Worm (Caenorhabditis elegans): Measurements from ENCODE around the gene fbf-1.

The fbf-1 gene

ce11 chrII:6045048-6045447 lies 35.6 kb downstream of the fbf-1 start, which contains the start of gene R12C12.5:
TSS of gene R12C12.5 (minus strand) at chrII:6045148.
- TF ChIP-seq ceh-83 (GFP tag; optimal IDR thresholded peaks at IDR 0.05) (no peak), nhr-12 (tag; optimal IDR thresholded peaks at IDR 0.05) (no peak), ceh-39 (tag; optimal IDR thresholded peaks at IDR 0.05) (no peak), ceh-43 (GFP tag; optimal IDR thresholded peaks at IDR 0.05) (no peak), drap-1 (GFP tag; optimal IDR thresholded peaks at IDR 0.05) (no peak), bed-3 (GFP tag; optimal IDR thresholded peaks at IDR 0.05) (no peak), sem-2 (GFP tag; optimal IDR thresholded peaks at IDR 0.05) (no peak), nhr-2 (tag; optimal IDR thresholded peaks at IDR 0.05) (no peak), M03D4.4 (tag; optimal IDR thresholded peaks at IDR 0.05) (no peak), blmp-1 (tag; optimal IDR thresholded peaks at IDR 0.05) (no peak), hlh-1 (tag; optimal IDR thresholded peaks at IDR 0.05) (no peak), ham-2 (GFP tag; optimal IDR thresholded peaks at IDR 0.05) (no peak), elt-1 (tag; optimal IDR thresholded peaks at IDR 0.05; ENCODE audit: borderline replicate concordance, insufficient read depth) (no peak), elt-3 (tag; optimal IDR thresholded peaks at IDR 0.05) (no peak), unc-120 (tag; optimal IDR thresholded peaks at IDR 0.05; ENCODE audit: poor library complexity, severe bottlenecking) (no peak), nhr-28 (tag; optimal IDR thresholded peaks at IDR 0.05) (no peak), tbx-8 (GFP tag; optimal IDR thresholded peaks at IDR 0.05) (no peak)

- TF ChIP-seq elt-1 (tag; optimal IDR thresholded peaks at IDR 0.05; ENCODE audit: borderline replicate concordance, insufficient read depth) (no peak), sem-2 (GFP tag; optimal IDR thresholded peaks at IDR 0.05) (no peak), lin-32 (GFP tag; optimal IDR thresholded peaks at IDR 0.05) (no peak)
Measured at ce11 chrII:6043166-6043565, 37.5 kb downstream of the fbf-1 start, which contains the start of gene R12C12.10. TSS of gene R12C12.10 (minus strand) at chrII:6043266.

- TF ChIP-seq mls-2 (tag; optimal IDR thresholded peaks at IDR 0.05) (no peak), sptf-1 (tag; optimal IDR thresholded peaks at IDR 0.05) (no peak), elt-3 (tag; optimal IDR thresholded peaks at IDR 0.05) (no peak), unc-39 (tag; optimal IDR thresholded peaks at IDR 0.05) (no peak), elt-1 (tag; optimal IDR thresholded peaks at IDR 0.05; ENCODE audit: borderline replicate concordance, insufficient read depth) (no peak)
Measured at ce11 chrII:6031106-6031505, 49.5 kb downstream of the fbf-1 start, which contains the start of gene frpr-16. TSS of gene frpr-16 (minus strand) at chrII:6031206.

- no peak for TF ChIP-seq snpc-4 (tag; optimal IDR thresholded peaks at IDR 0.05)
- TF ChIP-seq lin-13 (tag; optimal IDR thresholded peaks at IDR 0.05): no peak
- TF ChIP-seq nhr-12 (tag; optimal IDR thresholded peaks at IDR 0.05): no peak
- TF ChIP-seq sptf-1 (tag; optimal IDR thresholded peaks at IDR 0.05): no peak
- TF ChIP-seq M03D4.4 (tag; optimal IDR thresholded peaks at IDR 0.05): no peak
- peak; percentile 80 for TF ChIP-seq unc-62 (GFP tag; optimal IDR thresholded peaks at IDR 0.05)
- peak; percentile 36 for TF ChIP-seq hlh-1 (tag; optimal IDR thresholded peaks at IDR 0.05)
- TF ChIP-seq unc-120 (tag; optimal IDR thresholded peaks at IDR 0.05; ENCODE audit: poor library complexity, severe bottlenecking): peak; percentile 64
Measured at ce11 chrII:6028594-6029141, 52.0 kb downstream of the fbf-1 start.

Measured in whole organism, mixed stage, embryonic.